Fruit fly (Drosophila melanogaster) whole organism, embryonic: ENCODE data around the gene CG14868.
A peak's percentile ranks its signal among the peaks of the same experiment; 100 is the strongest.

Experiments used
- ATbp ChIP-seq: fragments of 200-800 bp; sonication (Bioruptor generic); optimal IDR thresholded peaks from 2 replicates; lab custom pipeline; 2017; ENCODE audit warnings: missing biosample characterization, mild to moderate bottlenecking, missing genetic modification characterization, missing genetic modification reagents
- Antp ChIP-seq: fragments of 200-800 bp; sonication (Bioruptor generic); optimal IDR thresholded peaks from 3 replicates; lab custom pipeline; 2016; ENCODE audit warnings: missing biosample characterization, missing genetic modification characterization
- B-H1 ChIP-seq: fragments of 200-800 bp; sonication (Bioruptor generic); IDR thresholded peaks from 3 replicates; pipeline ENCODE4 v1.3.6; 2022; ENCODE audit warnings: missing biosample characterization, missing genetic modification characterization
- CG1024 ChIP-seq: fragments of 200-800 bp; sonication (Bioruptor generic); IDR thresholded peaks from 2 replicates; pipeline ENCODE4 v1.3.6; 2022; ENCODE audit warnings: missing biosample characterization, missing genetic modification characterization
- CG11696 ChIP-seq: fragments of 200-800 bp; sonication (Bioruptor generic); IDR thresholded peaks from 2 replicates; pipeline ENCODE4 v1.3.6; 2022; ENCODE audit warnings: missing biosample characterization, missing genetic modification characterization
- CG12155 ChIP-seq: fragments of 200-800 bp; sonication (Bioruptor generic); optimal IDR thresholded peaks from 3 replicates; lab custom pipeline; 2016; ENCODE audit warnings: missing biosample characterization, missing genetic modification characterization
- CG13624 ChIP-seq: fragments of 200-800 bp; sonication (Bioruptor generic); optimal IDR thresholded peaks from 2 replicates; lab custom pipeline; 2016; ENCODE audit warnings: missing biosample characterization, missing genetic modification characterization
- CG1529 ChIP-seq: fragments of 200-800 bp; sonication (Bioruptor generic); optimal IDR thresholded peaks from 3 replicates; lab custom pipeline; 2018; ENCODE audit warnings: missing biosample characterization, missing genetic modification characterization
- CG15514 ChIP-seq: fragments of 200-800 bp; sonication (Bioruptor generic); optimal IDR thresholded peaks from 3 replicates; lab custom pipeline; 2017; ENCODE audit warnings: missing biosample characterization, missing genetic modification characterization, mild to moderate bottlenecking, moderate library complexity, missing genetic modification reagents
- CG1603 ChIP-seq: fragments of 200-800 bp; sonication (Bioruptor generic); optimal IDR thresholded peaks from 2 replicates; lab custom pipeline; 2019; ENCODE audit warnings: missing biosample characterization, mild to moderate bottlenecking, missing genetic modification characterization, moderate library complexity
- CG16779 ChIP-seq: fragments of 200-800 bp; sonication (Bioruptor generic); IDR thresholded peaks from 2 replicates; pipeline ENCODE4 v1.3.6; 2022; ENCODE audit warnings: missing biosample characterization, missing genetic modification characterization
- CG17568 ChIP-seq: fragments of 200-800 bp; sonication (Bioruptor generic); optimal IDR thresholded peaks from 2 replicates; lab custom pipeline; 2018; ENCODE audit warnings: missing biosample characterization, mild to moderate bottlenecking, missing genetic modification characterization, moderate library complexity
- CG17912 ChIP-seq: fragments of 200-800 bp; sonication (Bioruptor generic); optimal IDR thresholded peaks from 2 replicates; lab custom pipeline; 2018; ENCODE audit warnings: missing biosample characterization, mild to moderate bottlenecking, missing genetic modification characterization
- CG18262 ChIP-seq: fragments of 200-800 bp; optimal IDR thresholded peaks from 3 replicates; lab custom pipeline; 2019; ENCODE audit warnings: missing biosample characterization, mild to moderate bottlenecking, missing genetic modification characterization, moderate library complexity
- CG2116 ChIP-seq: fragments of 200-800 bp; sonication (Bioruptor generic); optimal IDR thresholded peaks from 3 replicates; lab custom pipeline; 2018; ENCODE audit warnings: missing biosample characterization, mild to moderate bottlenecking, missing genetic modification characterization
- CG32532 ChIP-seq: fragments of 200-800 bp; sonication (Bioruptor generic); IDR thresholded peaks from 2 replicates; pipeline ENCODE4 v1.3.6; 2022; ENCODE audit warnings: missing biosample characterization, missing genetic modification characterization
- CG42726 ChIP-seq: fragments of 200-800 bp; sonication (Bioruptor generic); IDR thresholded peaks from 2 replicates; pipeline ENCODE4 v1.3.6; 2022; ENCODE audit warnings: missing biosample characterization, missing genetic modification characterization; ENCODE audit not compliant: partially characterized antibody
- CG4282 ChIP-seq: fragments of 200-800 bp; sonication (Bioruptor generic); optimal IDR thresholded peaks from 2 replicates; lab custom pipeline; 2016; ENCODE audit warnings: missing biosample characterization, missing genetic modification characterization
- CG5245 ChIP-seq: fragments of 200-800 bp; sonication (Bioruptor generic); optimal IDR thresholded peaks from 3 replicates; lab custom pipeline; 2016; ENCODE audit warnings: missing biosample characterization, missing genetic modification characterization
- CG7786 ChIP-seq: fragments of 200-800 bp; sonication (Bioruptor generic); optimal IDR thresholded peaks from 2 replicates; lab custom pipeline; 2016; ENCODE audit warnings: missing biosample characterization, missing genetic modification characterization
- CG9437 ChIP-seq: fragments of 200-800 bp; sonication (Bioruptor generic); optimal IDR thresholded peaks from 2 replicates; lab custom pipeline; 2018; ENCODE audit warnings: missing biosample characterization, mild to moderate bottlenecking, missing genetic modification characterization
- Fer3 ChIP-seq: fragments of 200-800 bp; sonication (Bioruptor generic); optimal IDR thresholded peaks from 2 replicates; lab custom pipeline; 2018; ENCODE audit warnings: missing biosample characterization, mild to moderate bottlenecking, missing genetic modification characterization, moderate library complexity
- HLH3B ChIP-seq: fragments of 200-800 bp; sonication (Bioruptor generic); IDR thresholded peaks from 2 replicates; pipeline ENCODE4 v1.3.6; 2022; ENCODE audit warnings: missing biosample characterization, missing genetic modification characterization
- Hand ChIP-seq: fragments of 200-800 bp; sonication (Bioruptor generic); optimal IDR thresholded peaks from 2 replicates; lab custom pipeline; 2017; ENCODE audit warnings: mild to moderate bottlenecking, missing biosample characterization, missing genetic modification reagents, missing genetic modification characterization
- Hey ChIP-seq: fragments of 200-800 bp; sonication (Bioruptor generic); optimal IDR thresholded peaks from 3 replicates; lab custom pipeline; 2018; ENCODE audit warnings: missing biosample characterization, mild to moderate bottlenecking, missing genetic modification characterization
- Lpt ChIP-seq: fragments of >200 bp; optimal IDR thresholded peaks from 2 replicates; lab custom pipeline; 2018; ENCODE audit warnings: missing biosample characterization, missing genetic modification characterization
- Med ChIP-seq: fragments of 200-800 bp; sonication (Bioruptor generic); peaks from one replicate; lab custom pipeline; 2016; ENCODE audit warnings: missing biosample characterization, missing genetic modification characterization, mild to moderate bottlenecking, inconsistent platforms, moderate library complexity
- Rfx ChIP-seq: fragments of 200-800 bp; sonication (Bioruptor generic); IDR thresholded peaks from 2 replicates; pipeline ENCODE4 v1.3.6; 2022; ENCODE audit warnings: missing biosample characterization, missing genetic modification characterization
- Taf1 ChIP-seq: fragments of 200-800 bp; sonication (Bioruptor generic); IDR thresholded peaks from 2 replicates; pipeline ENCODE4 v1.3.6; 2022; ENCODE audit warnings: missing biosample characterization, missing genetic modification characterization
- az2 ChIP-seq: fragments of 200-800 bp; sonication (Bioruptor generic); optimal IDR thresholded peaks from 3 replicates; lab custom pipeline; 2016; ENCODE audit warnings: missing biosample characterization, missing genetic modification characterization
- bbx ChIP-seq: fragments of 200-800 bp; sonication (Bioruptor generic); IDR thresholded peaks from 2 replicates; pipeline ENCODE4 v1.3.6; 2022; ENCODE audit warnings: missing biosample characterization, missing genetic modification characterization; ENCODE audit not compliant: partially characterized antibody
- bowl ChIP-seq: fragments of 200-800 bp; sonication (Bioruptor generic); IDR thresholded peaks from 2 replicates; pipeline ENCODE4 v1.3.6; 2022; ENCODE audit warnings: missing biosample characterization, missing genetic modification characterization
- chinmo ChIP-seq: fragments of 200-800 bp; sonication (Bioruptor generic); IDR thresholded peaks from 4 replicates; pipeline ENCODE4 v1.3.6; 2022; ENCODE audit warnings: missing biosample characterization, missing genetic modification characterization; ENCODE audit not compliant: partially characterized antibody
- corto ChIP-seq: fragments of 200-800 bp; sonication (Bioruptor generic); optimal IDR thresholded peaks from 2 replicates; lab custom pipeline; 2016; ENCODE audit warnings: missing biosample characterization, mild to moderate bottlenecking, missing genetic modification characterization, moderate library complexity
- dati ChIP-seq: fragments of 200-800 bp; sonication (Bioruptor generic); IDR thresholded peaks from 2 replicates; pipeline ENCODE4 v1.3.6; 2022; ENCODE audit warnings: missing biosample characterization, missing genetic modification characterization
- dysf ChIP-seq: fragments of 200-800 bp; sonication (Bioruptor generic); IDR thresholded peaks from 3 replicates; pipeline ENCODE4 v1.3.6; 2022; ENCODE audit warnings: missing biosample characterization, missing genetic modification characterization
- emc ChIP-seq: fragments of 200-800 bp; sonication (Bioruptor generic); optimal IDR thresholded peaks from 2 replicates; lab custom pipeline; 2016; ENCODE audit warnings: missing biosample characterization, missing genetic modification characterization
- fd96Cb ChIP-seq: fragments of 200-800 bp; sonication (Bioruptor generic); optimal IDR thresholded peaks from 2 replicates; lab custom pipeline; 2018; ENCODE audit warnings: missing biosample characterization, mild to moderate bottlenecking, missing genetic modification characterization, moderate library complexity
- gce ChIP-seq: fragments of 200-800 bp; sonication (Bioruptor generic); IDR thresholded peaks from 3 replicates; pipeline ENCODE4 v1.3.6; 2022; ENCODE audit warnings: missing biosample characterization, missing genetic modification characterization
- gem ChIP-seq: fragments of 200-800 bp; sonication (Bioruptor generic); optimal IDR thresholded peaks from 2 replicates; lab custom pipeline; 2019; ENCODE audit warnings: missing biosample characterization, mild to moderate bottlenecking, missing genetic modification characterization, moderate library complexity
- luna ChIP-seq: fragments of 200-800 bp; sonication (Bioruptor generic); optimal IDR thresholded peaks from 2 replicates; lab custom pipeline; 2016; ENCODE audit warnings: missing biosample characterization, missing genetic modification characterization
- pho ChIP-seq: fragments of 200-800 bp; sonication (Bioruptor generic); optimal IDR thresholded peaks from 2 replicates; lab custom pipeline; 2016; ENCODE audit warnings: missing biosample characterization, missing genetic modification characterization
- psq ChIP-seq: fragments of 200-800 bp; sonication (Bioruptor generic); optimal IDR thresholded peaks from 2 replicates; lab custom pipeline; 2017; ENCODE audit warnings: missing biosample characterization, missing genetic modification characterization
- sens ChIP-seq: fragments of 200-800 bp; sonication (Bioruptor generic); peaks from one replicate; lab custom pipeline; 2016; ENCODE audit warnings: missing biosample characterization, missing genetic modification characterization
- stwl ChIP-seq: fragments of 200-800 bp; sonication (Bioruptor generic); optimal IDR thresholded peaks from 3 replicates; lab custom pipeline; 2018; ENCODE audit warnings: missing biosample characterization, mild to moderate bottlenecking, missing genetic modification characterization, moderate library complexity
- ttk ChIP-seq: fragments of 200-800 bp; sonication (Bioruptor generic); IDR thresholded peaks from 2 replicates; pipeline ENCODE4 v2.1.2; 2022; ENCODE audit warnings: missing biosample characterization, missing genetic modification characterization
- vnd ChIP-seq: fragments of 200-800 bp; sonication (Bioruptor generic); IDR thresholded peaks from 3 replicates; pipeline ENCODE4 v1.3.6; 2022; ENCODE audit warnings: missing biosample characterization, missing genetic modification characterization; ENCODE audit not compliant: partially characterized antibody
- wdn ChIP-seq: fragments of 200-800 bp; sonication (Bioruptor generic); IDR thresholded peaks from 2 replicates; pipeline ENCODE4 v1.3.6; 2022; ENCODE audit warnings: missing biosample characterization, missing genetic modification characterization
- zen ChIP-seq: fragments of 200-800 bp; sonication (Bioruptor generic); optimal IDR thresholded peaks from 3 replicates; lab custom pipeline; 2018; ENCODE audit warnings: missing biosample characterization, mild to moderate bottlenecking, missing genetic modification characterization, moderate library complexity
- zfh1 ChIP-seq: fragments of 200-800 bp; sonication (Bioruptor generic); IDR thresholded peaks from 3 replicates; pipeline ENCODE4 v1.3.6; 2022; ENCODE audit warnings: missing biosample characterization, missing genetic modification characterization

The CG14868 gene

DNA sequence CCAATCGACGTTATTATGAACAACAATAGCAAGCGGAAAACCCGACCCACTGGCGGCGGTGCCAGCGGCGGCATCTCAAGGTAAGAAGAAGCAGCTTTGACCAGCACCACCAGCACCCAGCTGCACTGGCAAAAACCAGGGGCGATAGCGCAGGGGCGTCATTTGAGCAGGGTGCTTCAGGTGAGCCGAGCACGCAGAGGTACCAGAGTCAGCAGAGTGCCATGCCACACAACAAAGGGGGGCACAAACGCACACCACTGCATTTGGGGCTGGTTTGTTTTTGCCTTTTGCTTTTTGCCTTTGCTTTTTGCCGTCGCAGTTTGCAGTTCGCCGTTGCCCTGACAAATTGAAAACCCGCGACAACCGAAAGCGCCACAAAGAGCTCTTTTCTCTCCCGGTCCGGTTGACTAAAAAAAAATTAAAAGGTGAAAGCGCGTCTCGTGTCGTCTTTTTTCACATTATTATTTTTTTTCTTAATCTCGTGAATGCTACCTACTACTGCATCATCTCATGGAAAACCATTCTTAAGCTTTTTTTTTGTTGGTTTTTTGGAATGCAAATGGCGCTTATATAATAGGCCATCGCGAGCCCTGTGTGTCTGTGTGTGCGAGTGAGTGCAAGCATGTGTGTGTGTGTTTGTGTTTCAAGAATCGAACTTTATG lies 39.5 kb upstream of the CG14868 start (continued):
- TF ChIP-seq CG2116 (GFP tag; lab: Kevin White, UChicago) (no peak), gce (GFP tag; lab: Robert Waterston, UW) (0 out of 3 replicates have a peak, but pooled peaks have one; percentile 6), sens (GFP tag; lab: Kevin White, UChicago) (peak; percentile 2), CG13624 (GFP tag; lab: Kevin White, UChicago) (no peak), zfh1 (GFP tag; lab: Robert Waterston, UW) (peak; percentile 36; the same call in 1 of the 3 replicates), zen (tag; lab: Kevin White, UChicago) (no peak), CG1024 (GFP tag; lab: Robert Waterston, UW) (peak; percentile 17; the same call in 1 of the 2 replicates), fd96Cb (tag; lab: Kevin White, UChicago) (no peak), CG18262 (no peak), CG17568 (GFP tag; lab: Kevin White, UChicago) (no peak), CG15514 (GFP tag; lab: Kevin White, UChicago) (no peak), emc (no peak), Antp (peak; percentile 12), CG1529 (GFP tag; lab: Kevin White, UChicago) (no peak), B-H1 (GFP tag; lab: Robert Waterston, UW) (no peak), ATbp (GFP tag; lab: Kevin White, UChicago) (no peak), az2 (GFP tag; lab: Kevin White, UChicago) (no peak), vnd (GFP tag; lab: Robert Waterston, UW) (no peak), Taf1 (no peak), Lpt (no peak), CG11696 (GFP tag; lab: Robert Waterston, UW) (no peak), dati (GFP tag; lab: Robert Waterston, UW) (0 out of 2 replicates have a peak, but pooled peaks have one; percentile 16), CG4282 (GFP tag; lab: Kevin White, UChicago) (no peak), CG42726 (GFP tag; lab: Robert Waterston, UW) (no peak), Hey (tag; lab: Kevin White, UChicago) (no peak), dysf (GFP tag; lab: Robert Waterston, UW) (0 out of 3 replicates have a peak, but pooled peaks have one; percentile 24), ttk (GFP tag; lab: Robert Waterston, UW) (peak; percentile 32; the same call in 1 of the 2 replicates), CG16779 (0 out of 2 replicates have a peak, but pooled peaks have one; percentile 29), psq (GFP tag; lab: Kevin White, UChicago) (no peak), Hand (GFP tag; lab: Kevin White, UChicago) (no peak), CG9437 (GFP tag; lab: Kevin White, UChicago) (no peak), CG17912 (GFP tag; lab: Kevin White, UChicago) (no peak), gem (no peak), stwl (tag; lab: Kevin White, UChicago) (no peak), Fer3 (tag; lab: Kevin White, UChicago) (no peak), Rfx (peak; percentile 41; the same call in 1 of the 2 replicates), bowl (GFP tag; lab: Robert Waterston, UW) (no peak), Med (GFP tag; lab: Kevin White, UChicago) (peak; percentile 59), CG7786 (GFP tag; lab: Kevin White, UChicago) (no peak), bbx (GFP tag; lab: Robert Waterston, UW) (no peak), CG12155 (GFP tag; lab: Kevin White, UChicago) (no peak), HLH3B (GFP tag; lab: Robert Waterston, UW) (peak; percentile 35; the same call in 1 of the 2 replicates), pho (GFP tag; lab: Kevin White, UChicago) (no peak), CG32532 (GFP tag; lab: Robert Waterston, UW) (0 out of 2 replicates have a peak, but pooled peaks have one; percentile 17), wdn (GFP tag; lab: Robert Waterston, UW) (no peak), chinmo (GFP tag; lab: Robert Waterston, UW) (no peak), CG5245 (GFP tag; lab: Kevin White, UChicago) (no peak), corto (GFP tag; lab: Kevin White, UChicago) (peak; percentile 10), CG1603 (tag; lab: Kevin White, UChicago) (peak; percentile 9), luna (no peak)
